Worm (Caenorhabditis elegans) whole organism, L4 larva: ENCODE data around the gene C49F8.15.

Experiments used
- F10B5.3 ChIP-seq: sonication (generic microtip); optimal IDR thresholded peaks from 2 replicates; lab custom pipeline; 2016; ENCODE audit warnings: mild to moderate bottlenecking, missing genetic modification characterization, missing compliant biosample characterization
- F37D6.2 ChIP-seq: sonication (generic microtip); optimal IDR thresholded peaks from 2 replicates; lab custom pipeline; 2016; ENCODE audit warnings: mild to moderate bottlenecking, missing genetic modification characterization, missing compliant biosample characterization
- Y75B8A.6 ChIP-seq: fragments of 200-800 bp; sonication (Bioruptor generic); IDR thresholded peaks from 2 replicates; pipeline ENCODE4 v1.3.6; 2022; ENCODE audit warnings: missing genetic modification reagents, missing genetic modification characterization, missing compliant biosample characterization
- ZK337.2 ChIP-seq: fragments of 200-800 bp; sonication (Bioruptor generic); IDR thresholded peaks from 2 replicates; pipeline ENCODE4 v1.3.6; 2022; ENCODE audit warnings: missing genetic modification reagents, missing genetic modification characterization, missing compliant biosample characterization
- aha-1 ChIP-seq: fragments of 150-350 bp; peaks from one replicate; lab custom pipeline; 2014; ENCODE audit warnings: missing biosample characterization, missing genetic modification characterization
- attf-4 ChIP-seq: sonication (generic microtip); optimal IDR thresholded peaks from 3 replicates; lab custom pipeline; 2017; ENCODE audit warnings: missing biosample characterization, missing genetic modification characterization
- ceh-20 ChIP-seq: fragments of 200-800 bp; sonication (Bioruptor generic); IDR thresholded peaks from 2 replicates; pipeline ENCODE4 v1.3.6; 2022; ENCODE audit warnings: missing genetic modification reagents, missing genetic modification characterization, missing compliant biosample characterization
- ceh-44 ChIP-seq: fragments of 200-800 bp; sonication (Bioruptor generic); IDR thresholded peaks from 2 replicates; pipeline ENCODE4 v1.3.6; 2022; ENCODE audit warnings: missing genetic modification reagents, missing genetic modification characterization, missing compliant biosample characterization
- daf-16 ChIP-seq, 3 experiments: sonication (generic microtip); optimal IDR thresholded peaks; 2 replicates each; lab custom pipeline; 2016 to 2017; ENCODE audit warnings: missing genetic modification characterization in 3 of 3, missing genetic modification reagents in 3 of 3, mild to moderate bottlenecking in 2 of 3, missing compliant biosample characterization in 2 of 3, missing biosample characterization in 1 of 3, moderate library complexity in 1 of 3
- daf-19 ChIP-seq: fragments of 200-800 bp; sonication (Bioruptor generic); conservative IDR thresholded peaks from 2 replicates; pipeline ENCODE4 v1.3.6; 2022; ENCODE audit warnings: missing genetic modification characterization, missing compliant biosample characterization
- duxl-1 ChIP-seq: sonication (generic microtip); optimal IDR thresholded peaks from 2 replicates; lab custom pipeline; 2016; ENCODE audit warnings: mild to moderate bottlenecking, missing genetic modification characterization, moderate library complexity, missing compliant biosample characterization; ENCODE audit not compliant: poor library complexity
- egl-43 ChIP-seq: fragments of 200-800 bp; sonication (Bioruptor generic); IDR thresholded peaks from 2 replicates; pipeline ENCODE4 v1.3.6; 2022; ENCODE audit warnings: missing genetic modification reagents, missing genetic modification characterization, missing compliant biosample characterization
- hif-1 ChIP-seq, 2 experiments: sonication (generic microtip); optimal IDR thresholded peaks; 2 replicates each; lab custom pipeline; 2016 to 2017; ENCODE audit warnings: missing compliant biosample characterization in 2 of 2, missing genetic modification characterization in 2 of 2, missing genetic modification reagents in 2 of 2, missing genotype in 2 of 2, mild to moderate bottlenecking in 1 of 2
- hlh-30 ChIP-seq: sonication (generic microtip); optimal IDR thresholded peaks from 2 replicates; lab custom pipeline; 2017; ENCODE audit warnings: antibody characterized with exemption, mild to moderate bottlenecking, missing genetic modification characterization, missing compliant biosample characterization; ENCODE audit not compliant: insufficient read depth
- lin-1 ChIP-seq: fragments of 200-800 bp; sonication (Bioruptor generic); IDR thresholded peaks from 2 replicates; pipeline ENCODE4 v1.3.6; 2022; ENCODE audit warnings: missing genetic modification reagents, missing genetic modification characterization, missing compliant biosample characterization
- lin-15B ChIP-seq: fragments of 150-350 bp; sonication (generic microtip); optimal IDR thresholded peaks from 3 replicates; lab custom pipeline; 2014; ENCODE audit warnings: missing biosample characterization, missing genetic modification characterization
- lin-29 ChIP-seq: fragments of 200-800 bp; sonication (Bioruptor generic); IDR thresholded peaks from 2 replicates; pipeline ENCODE4 v1.3.6; 2022; ENCODE audit warnings: missing genetic modification reagents, missing genetic modification characterization, missing compliant biosample characterization
- lin-38 ChIP-seq: fragments of 200-800 bp; sonication (Bioruptor generic); IDR thresholded peaks from 2 replicates; pipeline ENCODE4 v1.3.6; 2022; ENCODE audit warnings: missing genetic modification reagents, missing genetic modification characterization, missing compliant biosample characterization
- lsy-2 ChIP-seq, 2 experiments: fragments of 150-350 bp in 1 of 2; sonication (generic microtip) in 1 of 2; optimal IDR thresholded peaks; 2 replicates each; lab custom pipeline; 2014 to 2017; ENCODE audit warnings: missing biosample characterization in 2 of 2, missing genetic modification characterization in 2 of 2
- madf-5 ChIP-seq, 2 experiments: fragments of 200-800 bp; sonication (Bioruptor generic); IDR thresholded peaks; 2 replicates each; pipeline ENCODE4 v1.3.6; 2022; ENCODE audit warnings: missing compliant biosample characterization in 2 of 2, missing genetic modification characterization in 2 of 2
- mdl-1 ChIP-seq, 2 experiments: fragments of 150-350 bp in 1 of 2; sonication (generic microtip) in 1 of 2; optimal IDR thresholded peaks; 2 replicates each; lab custom pipeline; 2014 to 2017; ENCODE audit warnings: missing biosample characterization in 2 of 2, missing genetic modification characterization in 2 of 2
- mes-2 ChIP-seq: sonication (generic microtip); optimal IDR thresholded peaks from 2 replicates; lab custom pipeline; 2016; ENCODE audit warnings: missing genotype, mild to moderate bottlenecking, missing genetic modification characterization, missing compliant biosample characterization; ENCODE audit not compliant: poor library complexity, severe bottlenecking
- mxl-2 ChIP-seq: fragments of 200-800 bp; sonication (Bioruptor generic); conservative IDR thresholded peaks from 2 replicates; pipeline ENCODE4 v1.3.6; 2022; ENCODE audit warnings: missing genetic modification reagents, missing genetic modification characterization, missing compliant biosample characterization
- mxl-3 ChIP-seq: fragments of 200-800 bp; sonication (Bioruptor generic); optimal IDR thresholded peaks from 2 replicates; lab custom pipeline; 2018; ENCODE audit warnings: mild to moderate bottlenecking, missing genetic modification characterization, missing compliant biosample characterization
- nhr-102 ChIP-seq: sonication (generic microtip); optimal IDR thresholded peaks from 2 replicates; lab custom pipeline; 2016; ENCODE audit warnings: mild to moderate bottlenecking, missing genetic modification characterization, moderate library complexity, missing compliant biosample characterization
- nhr-11 ChIP-seq: fragments of 150-350 bp; optimal IDR thresholded peaks from 2 replicates; lab custom pipeline; 2014; ENCODE audit warnings: missing biosample characterization, missing genetic modification characterization
- nhr-237 ChIP-seq: sonication (generic microtip); optimal IDR thresholded peaks from 2 replicates; lab custom pipeline; 2017; ENCODE audit warnings: missing biosample characterization, missing genetic modification characterization
- nhr-25 ChIP-seq: sonication (generic microtip); optimal IDR thresholded peaks from 2 replicates; lab custom pipeline; 2017; ENCODE audit warnings: missing genetic modification characterization, mild to moderate bottlenecking, missing compliant biosample characterization, antibody characterized with exemption, moderate library complexity, borderline replicate concordance; ENCODE audit not compliant: insufficient read depth
- nhr-41 ChIP-seq: fragments of 200-800 bp; sonication (Bioruptor generic); IDR thresholded peaks from 2 replicates; pipeline ENCODE4 v1.3.6; 2022; ENCODE audit warnings: missing genetic modification reagents, missing genetic modification characterization, missing compliant biosample characterization
- nhr-42 ChIP-seq: fragments of 200-800 bp; sonication (Bioruptor generic); IDR thresholded peaks from 2 replicates; pipeline ENCODE4 v1.3.6; 2022; ENCODE audit warnings: missing genetic modification characterization, missing compliant biosample characterization
- nhr-48 ChIP-seq: sonication (generic microtip); optimal IDR thresholded peaks from 2 replicates; lab custom pipeline; 2016; ENCODE audit warnings: mild to moderate bottlenecking, missing genetic modification characterization, missing compliant biosample characterization
- nhr-77 ChIP-seq: fragments of 150-350 bp; optimal IDR thresholded peaks from 2 replicates; lab custom pipeline; 2014; ENCODE audit warnings: missing biosample characterization, missing genetic modification characterization
- skn-1 ChIP-seq: fragments of 150-350 bp; optimal IDR thresholded peaks from 2 replicates; lab custom pipeline; 2014; ENCODE audit warnings: missing biosample characterization, missing genetic modification characterization
- tag-97 ChIP-seq: fragments of 200-800 bp; sonication (Bioruptor generic); IDR thresholded peaks from 2 replicates; pipeline ENCODE4 v1.3.6; 2022; ENCODE audit warnings: missing genetic modification characterization, missing compliant biosample characterization
- unc-62 ChIP-seq, 3 experiments: fragments of 150-350 bp in 1 of 3; sonication (generic microtip); optimal IDR thresholded peaks in 2 of 3; peaks in 1 of 3; 1 replicate in 1 of 3; 2 replicates in 2 of 3; lab custom pipeline; 2014 to 2017; ENCODE audit warnings: missing biosample characterization in 3 of 3, missing genetic modification characterization in 3 of 3, missing genetic modification reagents in 3 of 3, missing genotype in 1 of 3
- zip-11 ChIP-seq: fragments of 200-800 bp; sonication (Bioruptor generic); IDR thresholded peaks from 2 replicates; pipeline ENCODE4 v1.3.6; 2022; ENCODE audit warnings: missing genetic modification characterization, missing compliant biosample characterization
- ztf-7 ChIP-seq: fragments of 150-350 bp; optimal IDR thresholded peaks from 2 replicates; lab custom pipeline; 2014; ENCODE audit warnings: missing biosample characterization, missing genetic modification characterization

C49F8.15 gene

DNA sequence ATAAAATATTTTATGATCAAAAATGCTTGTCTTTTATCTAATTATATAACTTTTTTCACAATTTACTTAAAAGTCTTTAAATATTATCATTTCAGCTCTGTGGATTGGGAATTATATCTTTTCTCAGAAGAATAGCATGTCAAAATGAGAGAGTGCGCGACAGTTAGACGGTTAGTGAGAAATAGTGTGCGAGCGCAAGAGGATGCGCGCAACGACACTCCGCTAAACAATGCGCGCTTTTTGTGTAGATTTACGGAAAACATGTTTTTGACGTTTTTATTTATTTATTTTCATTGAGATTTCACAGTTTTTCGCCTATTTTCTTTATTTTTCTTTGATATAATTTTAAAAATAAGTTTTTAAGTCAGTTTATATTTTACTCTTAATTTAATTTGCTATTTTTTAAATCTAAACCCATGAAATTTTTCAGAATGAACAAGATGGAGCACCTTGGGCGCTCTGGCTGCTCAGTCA lies 34.2 kb upstream of the C49F8.15 start, which contains the start of gene F02C12.3 (continued):
- TF ChIP-seq mdl-1 (tag; optimal IDR thresholded peaks at IDR 0.05; lab: Kevin White, UChicago): peak in 1 of 2 experiments; percentile 16
- no peak for TF ChIP-seq madf-5 (GFP tag; IDR thresholded peaks at IDR 0.05; lab: Robert Waterston, UW)
- peak; percentile 82 for TF ChIP-seq mes-2
- TF ChIP-seq nhr-41 (GFP tag; lab: Robert Waterston, UW): no peak
- peak in 1 of 2 experiments; percentile 85 for TF ChIP-seq lsy-2 (tag; optimal IDR thresholded peaks at IDR 0.05; lab: Kevin White, UChicago)
- TF ChIP-seq duxl-1 (tag; lab: Kevin White, UChicago): peak; percentile 22
- no peak for TF ChIP-seq attf-4 (tag; lab: Kevin White, UChicago)
- no peak for TF ChIP-seq egl-43 (GFP tag; lab: Robert Waterston, UW)
- no peak for TF ChIP-seq nhr-77 (tag; lab: Kevin White, UChicago)
- no peak for TF ChIP-seq ceh-44 (GFP tag; lab: Robert Waterston, UW)
- no peak for TF ChIP-seq lin-29 (GFP tag; lab: Robert Waterston, UW)

ce11 chrX:13394971-13395370 lies 32.6 kb upstream of the C49F8.15 start, which contains the start of gene irld-2:
Gene irld-2, minus strand, starts transcription at chrX:13395071.
- TF ChIP-seq Y75B8A.6 (no peak), aha-1 (tag; lab: Kevin White, UChicago) (peak; percentile 33)

- TF ChIP-seq nhr-102 (tag; lab: Kevin White, UChicago) (no peak), mxl-3 (GFP tag; lab: Kevin White, UChicago) (peak; percentile 48), F37D6.2 (tag; lab: Kevin White, UChicago) (no peak), zip-11 (GFP tag; lab: Robert Waterston, UW) (no peak), nhr-48 (tag; lab: Kevin White, UChicago) (peak; percentile 5), mdl-1 (tag; optimal IDR thresholded peaks at IDR 0.05; lab: Kevin White, UChicago) (no peak), unc-62 (GFP tag; optimal IDR thresholded peaks at IDR 0.05 in 1 of 2; lab: Kevin White, UChicago) (peak in 1 of 2 experiments; percentile 59), unc-62 (tag; optimal IDR thresholded peaks at IDR 0.05; lab: Kevin White, UChicago) (no peak)
Observed at ce11 chrX:13388829-13389228, 26.4 kb upstream of the C49F8.15 start.

- no peak for TF ChIP-seq skn-1
- peak; percentile 1 for TF ChIP-seq nhr-25 (tag; lab: Kevin White, UChicago)
- TF ChIP-seq unc-62 (GFP tag; optimal IDR thresholded peaks at IDR 0.05 in 1 of 2; lab: Kevin White, UChicago): peak in 1 of 2 experiments; percentile 11
- no peak for TF ChIP-seq unc-62 (tag; optimal IDR thresholded peaks at IDR 0.05; lab: Kevin White, UChicago)
Observed at ce11 chrX:13387497-13387953, 25.1 kb upstream of the C49F8.15 start, which contains the start of gene C49F8.3. Gene C49F8.3, minus strand, starts transcription at chrX:13387547.

DNA sequence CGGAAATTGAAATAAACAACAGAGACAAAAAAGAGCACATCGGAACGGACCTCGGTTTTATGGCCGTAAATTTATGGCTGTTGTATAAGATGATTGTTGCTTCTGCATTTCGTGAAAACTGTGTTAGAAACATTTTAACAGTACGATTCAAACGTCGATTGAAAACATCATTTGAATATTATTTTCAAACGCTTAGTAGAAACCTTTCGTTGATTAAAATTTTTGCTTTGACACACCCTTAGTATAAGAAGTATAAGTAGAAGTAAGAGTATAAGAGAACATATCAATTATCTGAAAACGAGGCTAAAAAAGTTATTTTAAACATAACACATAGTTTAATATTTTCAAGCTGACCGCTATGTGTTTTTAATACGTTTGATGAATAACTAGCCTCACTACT lies 22.4 kb upstream of the C49F8.15 start:
- TF ChIP-seq nhr-11 (tag; lab: Kevin White, UChicago): no peak
- peak in 1 of 2 experiments; percentile 94 for TF ChIP-seq unc-62 (GFP tag; optimal IDR thresholded peaks at IDR 0.05 in 1 of 2; lab: Kevin White, UChicago)
- TF ChIP-seq unc-62 (tag; optimal IDR thresholded peaks at IDR 0.05; lab: Kevin White, UChicago): no peak

DNA sequence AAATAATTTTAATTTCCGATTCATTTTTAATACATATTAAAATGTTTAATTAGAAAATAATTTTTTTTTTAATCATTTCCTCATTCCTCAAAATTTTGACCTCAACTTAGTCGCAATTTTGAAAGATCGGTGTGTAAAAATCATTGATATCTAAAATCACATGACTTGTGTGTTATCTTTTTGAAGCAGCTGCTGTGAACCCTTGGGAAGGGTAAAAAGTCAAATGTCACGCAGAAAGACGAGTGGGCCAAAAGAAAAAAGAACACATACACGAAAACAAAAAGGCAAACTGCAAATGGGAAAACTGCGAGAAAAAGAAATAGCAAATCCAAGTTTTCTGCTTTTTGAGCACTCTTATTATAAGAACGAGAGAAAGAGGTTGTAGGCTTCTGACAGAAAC lies 20.9 kb upstream of the C49F8.15 start:
- TF ChIP-seq unc-62 (GFP tag; optimal IDR thresholded peaks at IDR 0.05 in 1 of 2; lab: Kevin White, UChicago): peak in 1 of 2 experiments; percentile 22
- no peak for TF ChIP-seq unc-62 (tag; optimal IDR thresholded peaks at IDR 0.05; lab: Kevin White, UChicago)
- no peak for TF ChIP-seq nhr-42 (GFP tag; lab: Robert Waterston, UW)
- peak in 1 of 2 experiments; percentile 12 for TF ChIP-seq daf-16 (GFP tag; optimal IDR thresholded peaks at IDR 0.05; lab: Kevin White, UChicago)
- TF ChIP-seq daf-16 (tag; optimal IDR thresholded peaks at IDR 0.05; lab: Kevin White, UChicago): no peak
- TF ChIP-seq ztf-7 (tag; lab: Kevin White, UChicago): no peak
- no peak for TF ChIP-seq ZK337.2 (GFP tag; lab: Robert Waterston, UW)
- no peak for TF ChIP-seq lin-1
- TF ChIP-seq tag-97 (GFP tag; lab: Robert Waterston, UW): no peak
- peak in 1 of 2 experiments; percentile 42 for TF ChIP-seq hif-1 (tag; optimal IDR thresholded peaks at IDR 0.05; lab: Kevin White, UChicago)
- no peak for TF ChIP-seq lin-38 (GFP tag; lab: Robert Waterston, UW)
- TF ChIP-seq lsy-2 (tag; optimal IDR thresholded peaks at IDR 0.05; lab: Kevin White, UChicago): peak in 1 of 2 experiments; percentile 38
- no peak for TF ChIP-seq F10B5.3 (tag; lab: Kevin White, UChicago)
- TF ChIP-seq mxl-2: no peak
- no peak for TF ChIP-seq ceh-20 (GFP tag; lab: Robert Waterston, UW)
- TF ChIP-seq lin-15B: no peak
- no peak for TF ChIP-seq nhr-41 (GFP tag; lab: Robert Waterston, UW)
- TF ChIP-seq nhr-102 (tag; lab: Kevin White, UChicago): no peak
- no peak for TF ChIP-seq nhr-25 (tag; lab: Kevin White, UChicago)
- no peak for TF ChIP-seq nhr-237 (tag; lab: Kevin White, UChicago)
- no peak for TF ChIP-seq daf-19
- peak; percentile 81 for TF ChIP-seq hlh-30 (tag; lab: Kevin White, UChicago)
